Worm (Caenorhabditis elegans): ENCODE results near the gene Y59E9AL.36.
A peak's percentile ranks its signal among the peaks of the same experiment; 100 is the strongest.
"Not testable (repeated sequence)": the region's sequence is repeated elsewhere in the genome, so short reads cannot be mapped to it uniquely, and the experiment has no call there.

Y59E9AL.36 gene

DNA sequence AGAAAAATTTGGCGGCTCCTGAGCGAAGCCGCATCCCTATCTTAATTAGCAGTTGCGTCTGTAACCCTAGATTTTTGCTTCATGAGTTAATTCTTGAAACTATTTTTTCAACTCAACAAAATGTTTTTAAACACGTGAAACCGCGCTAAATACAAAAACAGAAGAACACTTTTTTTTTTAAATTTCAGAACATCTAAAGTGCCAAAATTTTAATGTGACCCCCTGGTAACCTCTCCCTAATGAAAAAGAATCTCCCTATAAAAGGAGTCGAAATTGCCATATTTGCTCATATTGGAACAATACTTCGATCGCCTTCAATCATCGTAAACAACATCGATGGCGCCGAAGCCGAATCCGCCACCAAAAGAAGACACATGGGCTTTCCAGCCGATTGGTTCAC is 9.2 kb upstream of the Y59E9AL.36 start, which contains the start of gene nsph-4.2:
nsph-4.2 (plus strand) TSS at position 301 of the 400 bp plus-strand sequence.
- not testable (repeated sequence) for TF ChIP-seq peb-1, ceh-16, ztf-11 (tag; optimal IDR thresholded peaks at IDR 0.05)

DNA sequence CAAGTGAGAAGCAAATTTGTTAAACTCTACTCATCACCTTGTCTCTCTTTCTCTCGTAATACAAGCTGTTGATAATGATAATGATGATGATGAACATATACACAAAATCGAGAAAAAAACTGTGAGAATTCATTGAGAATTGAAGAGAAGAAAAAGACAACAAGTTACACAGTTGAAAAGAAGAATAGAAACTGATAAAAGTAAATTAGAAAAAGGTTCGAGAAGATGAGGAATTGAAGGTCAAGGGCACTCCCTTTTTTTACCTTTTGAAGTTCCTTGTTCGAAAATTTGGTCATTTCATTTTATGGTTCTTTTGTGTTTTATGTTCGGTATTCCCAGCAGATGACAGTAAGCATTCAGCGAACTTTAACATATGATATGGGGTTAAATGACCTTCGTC is 7.1 kb upstream of the Y59E9AL.36 start:
- peak; percentile 53 for TF ChIP-seq sma-9 (GFP tag; optimal IDR thresholded peaks at IDR 0.05)
- TF ChIP-seq sma-9 (tag; optimal IDR thresholded peaks at IDR 0.05): no peak
- no peak for TF ChIP-seq gmeb-1 (tag; optimal IDR thresholded peaks at IDR 0.05)
- peak; percentile 37 for TF ChIP-seq fos-1 (tag; optimal IDR thresholded peaks at IDR 0.05)
- TF ChIP-seq sma-3 (GFP tag; optimal IDR thresholded peaks at IDR 0.05): peak; percentile 63
- peak; percentile 91 for TF ChIP-seq nhr-25 (tag; optimal IDR thresholded peaks at IDR 0.05)
- TF ChIP-seq crh-2 (tag; optimal IDR thresholded peaks at IDR 0.05): peak; percentile 27
- no peak for TF ChIP-seq ceh-16 (tag; optimal IDR thresholded peaks at IDR 0.05)
- TF ChIP-seq blmp-1 (tag; optimal IDR thresholded peaks at IDR 0.05; ENCODE audit: insufficient read depth): peak; percentile 80
- TF ChIP-seq mbf-1 (tag; optimal IDR thresholded peaks at IDR 0.05): no peak

DNA sequence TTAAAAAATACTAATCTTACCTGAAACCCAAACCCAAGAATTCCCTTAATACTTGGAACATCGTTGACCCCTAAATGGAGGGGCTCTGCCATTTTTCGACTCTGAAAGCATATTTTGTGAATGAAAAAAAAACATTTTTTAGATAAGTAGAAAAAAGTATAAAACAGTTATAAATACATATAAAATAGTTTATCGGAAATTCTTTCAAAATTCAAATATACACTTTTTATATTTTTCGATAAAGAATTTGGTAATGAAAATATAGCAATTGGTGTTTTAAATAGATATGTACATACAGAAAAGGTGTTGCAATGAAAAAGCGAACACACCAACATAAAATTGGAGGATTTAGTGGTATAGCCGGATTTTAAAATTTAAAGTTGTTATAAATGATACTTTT is 5.8 kb upstream of the Y59E9AL.36 start, which contains the start of gene Y59E9AL.4:
Y59E9AL.4 (minus strand) TSS at position 101 of the 400 bp plus-strand sequence.
- TF ChIP-seq nhr-21 (tag; optimal IDR thresholded peaks at IDR 0.05): no peak
- no peak for TF ChIP-seq egl-27 (tag; optimal IDR thresholded peaks at IDR 0.05)
- no peak for TF ChIP-seq C34F6.9 (tag; optimal IDR thresholded peaks at IDR 0.05)
- TF ChIP-seq ceh-82 (tag; optimal IDR thresholded peaks at IDR 0.05): no peak
- no peak for TF ChIP-seq elt-3 (tag; optimal IDR thresholded peaks at IDR 0.05)
- TF ChIP-seq unc-55 (GFP tag; optimal IDR thresholded peaks at IDR 0.05): no peak
- TF ChIP-seq ZK546.5 (tag; optimal IDR thresholded peaks at IDR 0.05): no peak
- TF ChIP-seq blmp-1 (tag; optimal IDR thresholded peaks at IDR 0.05; ENCODE audit: insufficient read depth): no peak
- no peak for TF ChIP-seq sma-3 (GFP tag; optimal IDR thresholded peaks at IDR 0.05)
- no peak for TF ChIP-seq mbf-1 (tag; optimal IDR thresholded peaks at IDR 0.05)
- no peak for TF ChIP-seq aly-2 (tag; optimal IDR thresholded peaks at IDR 0.05)
- TF ChIP-seq nhr-129 (tag; optimal IDR thresholded peaks at IDR 0.05): no peak
- no peak for TF ChIP-seq nhr-10 (tag; optimal IDR thresholded peaks at IDR 0.05)
- TF ChIP-seq sem-4 (tag; optimal IDR thresholded peaks at IDR 0.05): no peak
- no peak for TF ChIP-seq nhr-25 (tag; optimal IDR thresholded peaks at IDR 0.05)
- no peak for TF ChIP-seq lin-11 (tag; optimal IDR thresholded peaks at IDR 0.05)
- no peak for TF ChIP-seq nhr-6 (tag; optimal IDR thresholded peaks at IDR 0.05)
- TF ChIP-seq unc-39 (tag; optimal IDR thresholded peaks at IDR 0.05): no peak
- TF ChIP-seq mdl-1 (tag; optimal IDR thresholded peaks at IDR 0.05): no peak
- TF ChIP-seq skn-1 (tag; optimal IDR thresholded peaks at IDR 0.05): no peak

DNA sequence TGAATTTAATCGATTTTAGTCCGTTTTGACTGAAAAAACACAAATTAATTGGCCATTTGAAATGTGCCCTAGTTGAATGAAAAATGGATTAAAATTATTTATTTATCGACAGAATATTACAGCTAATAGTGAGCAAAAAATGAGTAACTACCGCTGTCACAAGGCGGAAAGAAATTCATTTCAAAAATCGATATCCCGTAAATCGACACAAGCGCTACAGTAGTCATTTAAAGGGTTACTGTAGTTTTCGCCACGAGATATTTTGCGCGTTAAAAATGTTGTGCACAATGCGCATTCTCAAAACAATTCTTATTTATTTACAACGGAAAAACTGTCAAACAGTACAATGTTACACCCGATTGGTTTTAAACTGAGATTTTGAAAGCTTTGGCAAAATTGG is 1.3 kb upstream of the Y59E9AL.36 start:
- TF ChIP-seq mdl-1 (tag; optimal IDR thresholded peaks at IDR 0.05) (no peak), nhr-25 (tag; optimal IDR thresholded peaks at IDR 0.05) (no peak), elt-3 (tag; optimal IDR thresholded peaks at IDR 0.05) (no peak), nhr-77 (tag; optimal IDR thresholded peaks at IDR 0.05) (no peak), nhr-129 (tag; optimal IDR thresholded peaks at IDR 0.05) (no peak), sma-9 (GFP tag; optimal IDR thresholded peaks at IDR 0.05) (no peak), sma-9 (tag; optimal IDR thresholded peaks at IDR 0.05) (no peak), nhr-11 (tag; optimal IDR thresholded peaks at IDR 0.05) (no peak)

DNA sequence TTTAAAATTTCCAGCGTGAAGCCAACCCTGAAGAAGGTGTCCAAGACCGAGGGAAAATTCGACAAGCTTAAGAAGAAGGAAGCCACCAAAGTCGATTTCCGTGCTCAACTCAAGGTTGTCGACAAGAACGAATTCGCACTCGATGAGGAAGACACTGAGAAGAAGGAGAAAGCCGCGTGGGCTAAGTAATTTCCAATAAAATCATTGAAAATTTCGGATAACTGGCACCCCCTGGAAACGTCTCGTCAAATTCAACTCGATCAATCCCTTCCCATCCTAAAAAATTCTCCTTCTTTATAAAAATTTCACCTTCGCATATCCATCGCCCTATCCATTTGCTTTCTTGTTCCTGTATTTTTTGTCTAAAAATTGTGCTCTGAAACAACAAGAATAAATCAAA is 2.6 kb downstream of the Y59E9AL.36 start:
- TF ChIP-seq egl-27 (tag; optimal IDR thresholded peaks at IDR 0.05): no peak
- no peak for TF ChIP-seq ztf-11 (tag; optimal IDR thresholded peaks at IDR 0.05)
- TF ChIP-seq R02D3.7 (tag; optimal IDR thresholded peaks at IDR 0.05): no peak

DNA sequence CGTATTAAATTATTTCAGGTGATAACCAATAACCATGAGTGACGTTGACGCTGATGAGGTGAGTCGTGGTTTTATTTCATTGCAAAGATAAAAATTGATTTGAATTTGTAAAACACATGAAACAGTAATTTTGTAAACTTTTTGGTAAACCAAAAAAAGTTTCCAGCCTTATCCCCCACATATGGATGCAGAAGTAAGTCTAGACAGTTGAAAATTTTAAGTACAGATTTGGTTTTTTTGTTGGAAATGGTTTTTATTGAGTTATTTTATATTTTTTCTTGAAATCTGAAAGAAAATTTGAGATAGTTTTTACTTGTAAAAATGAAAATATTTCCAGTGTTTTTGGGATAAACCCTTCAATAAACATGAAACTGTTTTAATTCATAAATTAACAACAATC is 4.7 kb downstream of the Y59E9AL.36 start, which contains the start of gene tni-4:
tni-4 (plus strand) TSS at position 19 of the 400 bp plus-strand sequence.
- TF ChIP-seq lin-11 (tag; optimal IDR thresholded peaks at IDR 0.05): no peak
- TF ChIP-seq unc-62 (GFP tag; optimal IDR thresholded peaks at IDR 0.05): no peak
- TF ChIP-seq lin-39 (tag; optimal IDR thresholded peaks at IDR 0.05): no peak
- TF ChIP-seq fos-1 (tag; optimal IDR thresholded peaks at IDR 0.05): no peak
- TF ChIP-seq unc-39 (tag; optimal IDR thresholded peaks at IDR 0.05): no peak
- TF ChIP-seq nhr-10 (tag; optimal IDR thresholded peaks at IDR 0.05): no peak
- TF ChIP-seq aly-2 (tag; optimal IDR thresholded peaks at IDR 0.05): no peak
- no peak for TF ChIP-seq snpc-4 (tag; optimal IDR thresholded peaks at IDR 0.05)
- TF ChIP-seq nhr-12 (tag; optimal IDR thresholded peaks at IDR 0.05): no peak
- TF ChIP-seq C34F6.9 (tag; optimal IDR thresholded peaks at IDR 0.05): no peak
- TF ChIP-seq sem-4 (tag; optimal IDR thresholded peaks at IDR 0.05): no peak
- no peak for TF ChIP-seq nhr-129 (tag; optimal IDR thresholded peaks at IDR 0.05)
- TF ChIP-seq mdl-1 (tag; optimal IDR thresholded peaks at IDR 0.05): no peak
- TF ChIP-seq lsy-2 (tag; optimal IDR thresholded peaks at IDR 0.05): no peak
- no peak for TF ChIP-seq ama-1 (optimal IDR thresholded peaks at IDR 0.05)
- no peak for TF ChIP-seq ztf-11 (tag; optimal IDR thresholded peaks at IDR 0.05)
